Worm (Caenorhabditis elegans): ENCODE measurements around the gene F34H10.3.
"Not testable (repeated sequence)": the region's sequence is repeated elsewhere in the genome, so short reads cannot be mapped to it uniquely, and the experiment has no call there.

ce11 chrX:9625824-9626223 lies 9.0 kb downstream of the F34H10.3 start, which contains the start of gene F34H10.1:
- not testable (repeated sequence) for TF ChIP-seq tab-1 (GFP tag; IDR thresholded peaks at IDR 0.05); cog-1 (tag; optimal IDR thresholded peaks at IDR 0.05); flt-1 (GFP tag; IDR thresholded peaks at IDR 0.05); klf-2 (GFP tag; conservative IDR thresholded peaks at IDR 0.05); ztf-29 (GFP tag; IDR thresholded peaks at IDR 0.05); T22C8.4 (GFP tag; IDR thresholded peaks at IDR 0.05); med-1 (GFP tag; optimal IDR thresholded peaks at IDR 0.05; ENCODE audit: insufficient read depth)
